Worm (Caenorhabditis elegans) whole organism, L4 larva: ENCODE measurements around the gene K01D12.5.

Experiments
- F49E8.2 ChIP-seq: sonication (generic microtip); optimal IDR thresholded peaks from 2 replicates; lab custom pipeline; 2016; ENCODE audit warnings: missing compliant biosample characterization, mild to moderate bottlenecking, missing genetic modification characterization, borderline replicate concordance
- ama-1 ChIP-seq: fragments of 150-350 bp; optimal IDR thresholded peaks from 2 replicates; lab custom pipeline; 2014; ENCODE audit warnings: inconsistent platforms, mixed read lengths
- ces-1 ChIP-seq: fragments of 150-350 bp; sonication (generic microtip); optimal IDR thresholded peaks from 4 replicates; lab custom pipeline; 2014; ENCODE audit warnings: missing biosample characterization, missing genetic modification reagents, missing genetic modification characterization
- daf-16 ChIP-seq, 3 experiments: sonication (generic microtip); optimal IDR thresholded peaks; 2 replicates each; lab custom pipeline; 2016 to 2017; ENCODE audit warnings: missing genetic modification characterization in 3 of 3, missing genetic modification reagents in 3 of 3, mild to moderate bottlenecking in 2 of 3, missing compliant biosample characterization in 2 of 3, missing biosample characterization in 1 of 3, moderate library complexity in 1 of 3
- lin-29 ChIP-seq: fragments of 200-800 bp; sonication (Bioruptor generic); IDR thresholded peaks from 2 replicates; pipeline ENCODE4 v1.3.6; 2022; ENCODE audit warnings: missing genetic modification reagents, missing genetic modification characterization, missing compliant biosample characterization
- lin-39 ChIP-seq: fragments of 150-350 bp; optimal IDR thresholded peaks from 2 replicates; lab custom pipeline; 2014; ENCODE audit warnings: missing biosample characterization, missing genetic modification reagents, missing genetic modification characterization
- lir-3 ChIP-seq: sonication (generic microtip); optimal IDR thresholded peaks from 2 replicates; lab custom pipeline; 2016; ENCODE audit warnings: mild to moderate bottlenecking, missing genetic modification characterization, missing compliant biosample characterization
- nhr-237 ChIP-seq: sonication (generic microtip); optimal IDR thresholded peaks from 2 replicates; lab custom pipeline; 2017; ENCODE audit warnings: missing biosample characterization, missing genetic modification characterization
- nhr-76 ChIP-seq: fragments of 150-350 bp; optimal IDR thresholded peaks from 2 replicates; lab custom pipeline; 2014; ENCODE audit warnings: missing biosample characterization, missing genetic modification characterization
- pha-4 ChIP-seq, 2 experiments: fragments of 150-350 bp in 1 of 2; fragments of 200-800 bp in 1 of 2; sonication (Bioruptor generic) in 1 of 2; IDR thresholded peaks in 1 of 2; optimal IDR thresholded peaks in 1 of 2; 2 replicates each; pipeline versions ENCODE4 v1.3.6 to Lab custom; 2014 to 2022; ENCODE audit warnings: missing genetic modification characterization in 2 of 2, missing genetic modification reagents in 2 of 2, missing biosample characterization in 1 of 2, missing compliant biosample characterization in 1 of 2
- vab-7 ChIP-seq: fragments of 200-800 bp; sonication (Bioruptor generic); IDR thresholded peaks from 2 replicates; pipeline ENCODE4 v1.3.6; 2022; ENCODE audit warnings: missing genetic modification reagents, missing genetic modification characterization, missing compliant biosample characterization
- zip-2 ChIP-seq: fragments of 150-350 bp; optimal IDR thresholded peaks from 2 replicates; lab custom pipeline; 2014; ENCODE audit warnings: missing biosample characterization, missing genetic modification characterization
- ztf-7 ChIP-seq: fragments of 150-350 bp; optimal IDR thresholded peaks from 2 replicates; lab custom pipeline; 2014; ENCODE audit warnings: missing biosample characterization, missing genetic modification characterization

DNA sequence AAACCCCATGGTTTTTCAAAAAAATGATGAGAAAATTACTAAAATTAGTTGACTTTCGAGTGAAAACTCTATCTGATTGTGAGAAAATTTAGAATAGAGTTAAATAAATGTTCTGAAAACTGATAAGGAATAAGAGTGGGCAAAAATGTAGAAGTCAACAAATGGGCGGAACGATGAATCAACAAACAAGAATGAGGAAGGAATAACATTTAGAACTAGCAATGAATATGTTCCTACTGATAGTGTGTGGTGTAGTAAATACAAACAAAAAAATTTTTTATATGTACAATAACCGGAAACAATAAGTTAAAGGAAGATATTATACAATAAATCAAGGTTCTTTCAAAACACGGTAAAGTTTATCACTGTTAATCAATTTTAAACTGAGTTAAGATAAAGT, 46.1 kb downstream of the K01D12.5 start, which contains the start of gene pals-39:
- TF ChIP-seq nhr-237 (tag; lab: Kevin White, UChicago) (no peak), ces-1 (GFP tag; lab: Kevin White, UChicago) (no peak), lin-29 (no peak), zip-2 (tag; lab: Kevin White, UChicago) (no peak), lin-39 (no peak), lir-3 (tag; lab: Kevin White, UChicago) (no peak), nhr-76 (tag; lab: Kevin White, UChicago) (no peak), ztf-7 (no peak), ama-1 (lab: Kevin White, UChicago) (no peak), vab-7 (GFP tag; lab: Robert Waterston, UW) (no peak), daf-16 (GFP tag; optimal IDR thresholded peaks at IDR 0.05; lab: Kevin White, UChicago) (no peak), daf-16 (tag; optimal IDR thresholded peaks at IDR 0.05; lab: Kevin White, UChicago) (peak; percentile 64), F49E8.2 (tag; lab: Kevin White, UChicago) (no peak), pha-4 (GFP tag; IDR thresholded peaks at IDR 0.05; lab: Robert Waterston, UW) (no peak), pha-4 (tag; optimal IDR thresholded peaks at IDR 0.05; lab: Kevin White, UChicago) (no peak)
